Worm (Caenorhabditis elegans): ENCODE results near the gene pkg-2.

The pkg-2 gene

DNA sequence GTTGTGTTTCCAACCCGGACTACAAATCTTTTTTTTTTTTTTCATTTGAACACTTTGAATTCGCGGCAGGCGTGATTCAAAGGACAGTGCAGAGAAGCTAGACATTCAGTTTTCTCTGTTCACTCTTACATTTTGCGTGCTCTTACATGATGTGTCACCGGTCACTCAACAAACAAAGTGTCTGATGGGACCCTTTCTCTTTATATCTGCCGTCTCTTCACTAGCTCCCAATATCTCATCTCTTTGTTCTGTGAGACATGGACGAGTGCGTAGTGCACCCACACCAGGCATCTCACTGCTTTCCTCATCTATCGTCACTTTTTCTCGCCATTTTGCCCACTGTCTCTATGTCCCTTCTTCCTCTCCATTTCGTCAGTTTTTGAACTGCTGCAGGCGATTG lies 66.4 kb downstream of the pkg-2 start:
- TF ChIP-seq tbx-2 (tag; optimal IDR thresholded peaks at IDR 0.05) = peak; percentile 41
- TF ChIP-seq efl-3 (GFP tag; optimal IDR thresholded peaks at IDR 0.05) = no peak
- TF ChIP-seq rnt-1 (tag; optimal IDR thresholded peaks at IDR 0.05) = peak; percentile 86
- peak; percentile 23 to 40 for TF ChIP-seq lin-35 (GFP tag; optimal IDR thresholded peaks at IDR 0.05)
- no peak for TF ChIP-seq nhr-76 (tag; optimal IDR thresholded peaks at IDR 0.05)
- TF ChIP-seq nhr-85 (tag) = peak; percentile 81
- TF ChIP-seq snu-23 (GFP tag; optimal IDR thresholded peaks at IDR 0.05) = peak; percentile 58
- TF ChIP-seq egl-27 (tag; optimal IDR thresholded peaks at IDR 0.05) = peak in 1 of 2 experiments; percentile 70
- TF ChIP-seq blmp-1 (tag; optimal IDR thresholded peaks at IDR 0.05) = peak; percentile 34
- no peak for TF ChIP-seq aha-1 (tag; optimal IDR thresholded peaks at IDR 0.05)
- no peak for TF ChIP-seq sptf-1 (tag; optimal IDR thresholded peaks at IDR 0.05)
- peak; percentile 14 for TF ChIP-seq nhr-47 (tag; optimal IDR thresholded peaks at IDR 0.05)
- TF ChIP-seq ceh-82 (tag; optimal IDR thresholded peaks at IDR 0.05) = peak in 2 of 3 experiments; percentile 42 to 50
- no peak for TF ChIP-seq mab-9 (GFP tag; IDR thresholded peaks at IDR 0.05)
- TF ChIP-seq mef-2 (tag; optimal IDR thresholded peaks at IDR 0.05) = no peak
- peak in 1 of 2 experiments; percentile 58 for TF ChIP-seq lsy-2 (tag; optimal IDR thresholded peaks at IDR 0.05)
- TF ChIP-seq lir-3 (tag; optimal IDR thresholded peaks at IDR 0.05; ENCODE audit: poor library complexity) = no peak
- no peak for TF ChIP-seq zag-1 (tag; optimal IDR thresholded peaks at IDR 0.05)
- peak; percentile 66 for TF ChIP-seq unc-86 (tag; optimal IDR thresholded peaks at IDR 0.05)
- TF ChIP-seq mdl-1 (tag; optimal IDR thresholded peaks at IDR 0.05) = no peak
- peak; percentile 38 for TF ChIP-seq swsn-7 (tag; optimal IDR thresholded peaks at IDR 0.05)
- TF ChIP-seq elt-3 (tag; optimal IDR thresholded peaks at IDR 0.05) = no peak
- TF ChIP-seq efl-1 (optimal IDR thresholded peaks at IDR 0.05) = peak; percentile 55 to 59
- peak in 1 of 2 experiments; percentile 31 for TF ChIP-seq efl-1 (GFP tag; optimal IDR thresholded peaks at IDR 0.05 in 1 of 2)
- no peak for TF ChIP-seq sup-37 (GFP tag; optimal IDR thresholded peaks at IDR 0.05)
- TF ChIP-seq jun-1 (tag; optimal IDR thresholded peaks at IDR 0.05) = peak; percentile 24
- no peak for TF ChIP-seq ceh-90 (tag; optimal IDR thresholded peaks at IDR 0.05)
- TF ChIP-seq unc-62 (GFP tag; optimal IDR thresholded peaks at IDR 0.05) = no peak
- TF ChIP-seq nhr-71 (tag; optimal IDR thresholded peaks at IDR 0.05) = peak; percentile 72
- TF ChIP-seq lin-39 (tag; optimal IDR thresholded peaks at IDR 0.05) = peak; percentile 49
- peak in 2 of 3 experiments; percentile 12 to 38 for TF ChIP-seq dpl-1 (GFP tag; optimal IDR thresholded peaks at IDR 0.05)
- TF ChIP-seq zip-4 (GFP tag; optimal IDR thresholded peaks at IDR 0.05) = no peak
- TF ChIP-seq lin-14 (GFP tag; optimal IDR thresholded peaks at IDR 0.05) = peak; percentile 89
- TF ChIP-seq isw-1 (GFP tag; IDR thresholded peaks at IDR 0.05) = no peak; the same call in 1 of the 2 replicates
- TF ChIP-seq nhr-19 (GFP tag; conservative IDR thresholded peaks at IDR 0.05) = peak; percentile 47
- TF ChIP-seq fkh-8 (tag; optimal IDR thresholded peaks at IDR 0.05) = no peak
- no peak for TF ChIP-seq C34B4.2 (tag; optimal IDR thresholded peaks at IDR 0.05)
- TF ChIP-seq nhr-77 (tag; optimal IDR thresholded peaks at IDR 0.05) = peak; percentile 39
- TF ChIP-seq fkh-4 (tag; optimal IDR thresholded peaks at IDR 0.05; ENCODE audit: borderline replicate concordance) = no peak
- TF ChIP-seq ama-1 (optimal IDR thresholded peaks at IDR 0.05) = no peak
- TF ChIP-seq elt-2 (tag; optimal IDR thresholded peaks at IDR 0.05) = no peak
- TF ChIP-seq fos-1 (tag; optimal IDR thresholded peaks at IDR 0.05) = peak; percentile 4
- TF ChIP-seq irx-1 (tag; optimal IDR thresholded peaks at IDR 0.05) = peak; percentile 3
- TF ChIP-seq mep-1 (tag; optimal IDR thresholded peaks at IDR 0.05) = peak; percentile 5
- TF ChIP-seq nhr-20 (tag; optimal IDR thresholded peaks at IDR 0.05) = peak; percentile 37
- peak; percentile 38 for TF ChIP-seq xbp-1 (tag; optimal IDR thresholded peaks at IDR 0.05)
- no peak for TF ChIP-seq nhr-237 (tag; optimal IDR thresholded peaks at IDR 0.05)
- peak; percentile 28 for TF ChIP-seq ztf-4 (tag; optimal IDR thresholded peaks at IDR 0.05)
- TF ChIP-seq lin-13 (GFP tag; optimal IDR thresholded peaks at IDR 0.05) = peak; percentile 44
- peak; percentile 9 for TF ChIP-seq ceh-8 (GFP tag; optimal IDR thresholded peaks at IDR 0.05)
- TF ChIP-seq ceh-88 (GFP tag; IDR thresholded peaks at IDR 0.05) = no peak
- TF ChIP-seq dsc-1 (tag; optimal IDR thresholded peaks at IDR 0.05) = no peak
- TF ChIP-seq lin-15B (tag; optimal IDR thresholded peaks at IDR 0.05) = peak; percentile 55
- no peak for TF ChIP-seq aly-2 (tag; optimal IDR thresholded peaks at IDR 0.05)

All from whole organism, L1 larva.